Fruit fly (Drosophila melanogaster) Kc167 (cell line): ENCODE measurements around the gene CG43249.

Experiments used
- Myc ChIP-seq: fragments of >200 bp; optimal IDR thresholded peaks from 2 replicates; lab custom pipeline; 2017; ENCODE audit warnings: missing external identifiers
- Sin3A ChIP-seq: fragments of >200 bp; optimal IDR thresholded peaks from 2 replicates; lab custom pipeline; 2018; ENCODE audit warnings: missing external identifiers
- h ChIP-seq: fragments of >200 bp; optimal IDR thresholded peaks from 3 replicates; lab custom pipeline; 2018; ENCODE audit warnings: missing external identifiers
- insv ChIP-seq: fragments of >200 bp; optimal IDR thresholded peaks from 3 replicates; lab custom pipeline; 2018; ENCODE audit warnings: missing external identifiers
- psq ChIP-seq: fragments of >200 bp; optimal IDR thresholded peaks from 2 replicates; lab custom pipeline; 2017; ENCODE audit warnings: missing external identifiers
- ttk ChIP-seq: sonication (Bioruptor generic); optimal IDR thresholded peaks from 2 replicates; lab custom pipeline; 2017; ENCODE audit warnings: missing external identifiers

CG43249 gene

dm6 chr3L:16303982-16304381 lies at the start of gene CG43249:
Gene CG43249 (plus strand): TSS chr3L:16304282.
- TF ChIP-seq psq (lab: Kevin White, UChicago) (no peak), Sin3A (lab: Kevin White, UChicago) (no peak), ttk (no peak), insv (no peak), h (lab: Kevin White, UChicago) (no peak)

DNA sequence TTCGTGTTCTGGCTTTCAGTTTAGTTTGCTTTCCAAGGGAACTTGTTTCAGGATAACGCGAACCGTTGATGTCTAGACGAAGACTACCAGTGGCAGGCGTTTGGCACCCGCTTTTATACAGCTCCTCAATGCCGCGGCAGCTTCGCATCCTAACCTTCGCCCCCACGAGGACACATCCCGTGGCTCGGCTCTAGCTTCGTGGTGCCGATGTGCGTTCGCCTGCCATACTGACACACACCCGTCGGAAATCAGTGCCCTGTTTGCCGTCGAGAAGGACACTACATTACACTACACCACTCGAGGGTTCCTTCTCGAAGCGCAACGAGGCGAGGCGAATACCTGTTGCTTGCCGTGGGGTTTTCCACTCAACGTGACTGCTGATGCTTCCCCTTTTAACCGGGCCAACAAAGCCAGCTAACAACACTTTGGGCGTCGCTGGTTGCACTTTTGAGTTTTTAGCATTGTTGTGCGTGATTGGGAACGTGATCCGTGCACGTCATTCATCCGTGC lies 46.9 kb upstream of the CG43249 start, which contains the start of gene CG13054:
CG13054 (minus strand) TSS at position 74 of the 510 bp plus-strand sequence.
- TF ChIP-seq ttk (no peak), h (lab: Kevin White, UChicago) (no peak), psq (lab: Kevin White, UChicago) (no peak), Sin3A (lab: Kevin White, UChicago) (no peak), insv (no peak), Myc (lab: Kevin White, UChicago) (no peak)

DNA sequence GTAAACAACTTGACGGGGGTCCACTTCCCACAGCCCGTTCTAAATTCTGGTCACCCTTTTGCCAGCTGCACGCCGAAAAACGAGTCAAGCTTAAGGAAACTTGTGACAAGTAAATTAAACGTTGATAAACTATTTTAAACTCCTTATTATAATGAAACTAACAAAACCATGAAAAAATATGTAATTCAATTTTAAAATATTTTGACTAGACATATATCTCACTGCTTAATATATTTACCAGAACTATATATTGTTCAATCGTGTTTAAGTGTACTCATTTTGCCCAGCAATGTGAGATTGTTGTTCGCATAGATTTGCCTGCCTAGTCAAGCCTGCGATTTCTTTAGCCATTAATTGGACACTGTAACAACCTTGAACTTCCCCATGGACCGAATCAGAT lies 44.5 kb upstream of the CG43249 start, which contains the start of gene CG13053:
CG13053 (minus strand) TSS at position 171 of the 400 bp plus-strand sequence.
- TF ChIP-seq insv (no peak), psq (lab: Kevin White, UChicago) (no peak), h (lab: Kevin White, UChicago) (no peak), ttk (no peak), Myc (lab: Kevin White, UChicago) (no peak), Sin3A (lab: Kevin White, UChicago) (no peak)

DNA sequence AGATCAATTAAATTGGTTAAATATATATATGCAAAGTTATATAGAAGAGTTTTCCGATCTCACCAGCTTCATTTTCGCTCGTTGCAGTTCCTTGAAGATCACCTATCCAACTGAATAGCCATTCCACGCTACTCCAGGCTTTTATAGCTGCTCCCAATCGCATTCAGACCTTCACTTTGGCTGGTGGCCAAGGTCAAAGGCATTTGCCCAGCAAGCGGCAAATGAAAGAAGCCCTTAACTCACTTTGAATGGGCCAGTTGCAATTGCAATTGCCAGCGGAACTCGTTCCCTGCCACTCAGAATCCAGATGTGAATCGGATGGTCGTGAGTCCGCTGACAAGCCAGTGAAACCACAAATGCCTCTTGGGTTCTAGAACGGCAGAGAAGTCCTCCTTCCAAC lies 42.6 kb upstream of the CG43249 start, which contains the start of gene CG34247:
CG34247 (minus strand) TSS at position 101 of the 400 bp plus-strand sequence.
- TF ChIP-seq Sin3A (lab: Kevin White, UChicago) (no peak), h (lab: Kevin White, UChicago) (no peak), Myc (lab: Kevin White, UChicago) (no peak), ttk (no peak), psq (lab: Kevin White, UChicago) (no peak), insv (no peak)

dm6 chr3L:16262440-16262839 lies 41.6 kb upstream of the CG43249 start, which contains the start of gene CG13071:
Gene CG13071 (plus strand): TSS chr3L:16262740.
- no peak for TF ChIP-seq h (lab: Kevin White, UChicago)
- TF ChIP-seq Sin3A (lab: Kevin White, UChicago): no peak
- no peak for TF ChIP-seq ttk
- TF ChIP-seq Myc (lab: Kevin White, UChicago): no peak
- no peak for TF ChIP-seq psq (lab: Kevin White, UChicago)
- TF ChIP-seq insv: no peak

- TF ChIP-seq ttk (no peak), Myc (lab: Kevin White, UChicago) (no peak), insv (no peak), h (lab: Kevin White, UChicago) (no peak), Sin3A (lab: Kevin White, UChicago) (no peak), psq (lab: Kevin White, UChicago) (no peak)
Observed at dm6 chr3L:16263043-16263442, 41.0 kb upstream of the CG43249 start, which contains the start of gene CG13070. Gene CG13070 (plus strand): TSS chr3L:16263343.

- TF ChIP-seq ttk (no peak), psq (lab: Kevin White, UChicago) (no peak), h (lab: Kevin White, UChicago) (no peak), Myc (lab: Kevin White, UChicago) (no peak), Sin3A (lab: Kevin White, UChicago) (no peak), insv (no peak)
Observed at dm6 chr3L:16265000-16265399, 39.1 kb upstream of the CG43249 start, which contains the start of the genes CG13051 and CG13069. Gene CG13051 (minus strand): TSS chr3L:16265100. Gene CG13069 (plus strand): TSS chr3L:16265385.

DNA sequence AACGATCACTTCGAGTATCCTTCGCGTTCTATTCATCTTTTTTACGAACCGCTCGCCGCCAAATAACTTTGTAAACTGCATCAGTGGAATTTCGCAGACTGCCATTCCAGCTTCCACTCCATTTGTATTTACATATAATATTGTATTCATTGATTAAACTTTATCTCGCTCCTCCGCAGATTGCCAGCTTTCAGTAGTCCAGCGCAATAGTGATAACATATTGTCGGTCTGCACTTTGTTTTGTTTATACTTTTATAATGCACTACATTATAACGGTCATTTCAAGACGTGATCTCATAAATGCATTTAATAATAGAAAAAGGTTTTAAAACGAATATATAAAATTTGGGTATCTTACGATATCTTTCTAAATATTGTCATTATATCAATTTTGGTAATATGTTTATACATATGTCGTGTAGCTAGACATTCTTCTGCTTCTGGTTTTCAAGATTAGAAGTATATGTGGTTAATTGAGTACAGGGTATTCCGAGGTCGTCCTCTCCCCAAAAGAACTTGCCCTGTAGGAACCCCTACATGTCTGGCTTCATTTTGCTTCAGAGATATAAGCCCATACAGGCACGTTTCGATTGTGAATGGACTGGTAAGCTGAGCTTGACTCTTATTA lies 35.9 kb upstream of the CG43249 start, which contains the start of gene CG4950:
CG4950 (minus strand) TSS at position 51 of the 628 bp plus-strand sequence.
- no peak for TF ChIP-seq insv
- no peak for TF ChIP-seq Myc (lab: Kevin White, UChicago)
- no peak for TF ChIP-seq ttk
- TF ChIP-seq Sin3A (lab: Kevin White, UChicago): no peak
- TF ChIP-seq psq (lab: Kevin White, UChicago): no peak
- TF ChIP-seq h (lab: Kevin White, UChicago): no peak

DNA sequence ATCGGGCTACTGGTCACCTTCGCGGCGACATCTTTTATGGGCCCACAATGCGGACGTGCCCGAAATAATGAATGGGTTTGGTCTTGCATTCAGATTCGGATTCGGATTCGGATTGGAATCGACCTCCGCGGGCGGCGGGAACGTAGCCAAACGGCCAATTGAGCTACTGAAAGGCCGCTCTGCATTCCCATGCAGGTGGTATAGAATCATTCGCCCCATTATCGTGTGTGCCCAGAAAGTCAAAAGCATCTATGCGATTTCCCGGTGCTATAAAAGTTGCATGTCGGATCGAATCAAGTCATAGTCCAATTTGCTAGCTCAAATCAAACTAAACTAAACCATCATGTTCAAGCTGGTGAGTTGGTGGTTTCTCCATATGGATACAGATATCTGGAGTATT lies 35.0 kb upstream of the CG43249 start, which contains the start of gene CG13068:
CG13068 (plus strand) TSS at position 301 of the 400 bp plus-strand sequence.
- TF ChIP-seq ttk: no peak
- no peak for TF ChIP-seq insv
- TF ChIP-seq h (lab: Kevin White, UChicago): no peak
- no peak for TF ChIP-seq psq (lab: Kevin White, UChicago)
- no peak for TF ChIP-seq Myc (lab: Kevin White, UChicago)
- no peak for TF ChIP-seq Sin3A (lab: Kevin White, UChicago)

- TF ChIP-seq insv (no peak), psq (lab: Kevin White, UChicago) (no peak)
Observed at dm6 chr3L:16270802-16271332, 33.2 kb upstream of the CG43249 start, which contains the start of the genes CG34248 and CG13067. Gene CG34248 (minus strand): TSS chr3L:16270902. Gene CG13067 (plus strand): TSS chr3L:16271282.

DNA sequence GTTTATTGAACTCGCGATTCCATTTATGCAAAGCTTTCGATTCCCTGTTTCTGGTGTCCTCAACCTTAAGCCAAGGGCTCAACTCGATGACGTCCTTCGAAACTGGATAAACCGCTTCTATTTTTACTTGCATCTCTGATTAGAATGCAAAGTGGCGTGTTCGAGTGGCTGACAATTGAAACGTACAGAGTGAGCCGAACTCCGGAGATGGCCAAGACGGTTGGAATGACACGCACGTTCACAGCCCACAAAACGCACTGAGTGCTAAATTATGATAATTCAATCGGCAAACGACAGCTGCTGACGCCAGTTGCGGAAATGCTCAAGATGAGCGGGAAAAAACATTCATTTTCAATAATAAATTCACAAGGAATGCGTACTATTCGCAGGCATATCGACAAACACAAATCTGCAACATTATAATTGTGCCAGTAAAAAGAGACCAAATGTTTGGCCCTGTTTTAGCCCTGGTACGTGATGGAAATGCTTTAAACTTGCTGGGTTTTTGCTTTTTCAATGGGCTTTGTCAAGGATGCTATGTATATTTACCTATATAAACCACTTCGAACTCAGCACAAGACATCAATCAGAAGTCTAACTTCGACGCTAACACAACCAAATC lies 31.6 kb upstream of the CG43249 start, which contains the start of gene CG13066:
CG13066 (plus strand) TSS at position 572 of the 622 bp plus-strand sequence.
- TF ChIP-seq insv (no peak), Sin3A (lab: Kevin White, UChicago) (no peak), Myc (lab: Kevin White, UChicago) (no peak), ttk (no peak), h (lab: Kevin White, UChicago) (no peak), psq (lab: Kevin White, UChicago) (no peak)
